Worm (Caenorhabditis elegans) whole organism, mixed stage, embryonic: ENCODE results near the gene ifa-3.

Experiments
- ceh-83 ChIP-seq: fragments of 200-800 bp; sonication (Bioruptor generic); optimal IDR thresholded peaks from 2 replicates; lab custom pipeline; 2018; ENCODE audit warnings: mild to moderate bottlenecking, missing genetic modification characterization, missing compliant biosample characterization
- ces-1 ChIP-seq: fragments of 150-350 bp; optimal IDR thresholded peaks from 2 replicates; lab custom pipeline; 2014; ENCODE audit warnings: missing biosample characterization, missing genetic modification reagents, missing genetic modification characterization
- elt-1 ChIP-seq: sonication (generic microtip); optimal IDR thresholded peaks from 2 replicates; lab custom pipeline; 2017; ENCODE audit warnings: missing genetic modification characterization, mild to moderate bottlenecking, missing compliant biosample characterization, antibody characterized with exemption, moderate library complexity, borderline replicate concordance; ENCODE audit not compliant: insufficient read depth
- lin-13 ChIP-seq: fragments of 150-350 bp; optimal IDR thresholded peaks from 2 replicates; lab custom pipeline; 2014; ENCODE audit warnings: missing biosample characterization, missing genetic modification characterization
- lin-32 ChIP-seq: fragments of 200-800 bp; sonication (Bioruptor generic); optimal IDR thresholded peaks from 2 replicates; lab custom pipeline; 2018; ENCODE audit warnings: mild to moderate bottlenecking, missing genetic modification characterization, missing compliant biosample characterization
- lsy-2 ChIP-seq: fragments of 150-350 bp; optimal IDR thresholded peaks from 2 replicates; lab custom pipeline; 2014; ENCODE audit warnings: missing biosample characterization, missing genetic modification characterization
- mep-1 ChIP-seq: fragments of 150-350 bp; optimal IDR thresholded peaks from 2 replicates; lab custom pipeline; 2017; ENCODE audit warnings: missing biosample characterization, missing genetic modification reagents, missing genetic modification characterization, inconsistent platforms
- nhr-12 ChIP-seq: fragments of 150-350 bp; optimal IDR thresholded peaks from 2 replicates; lab custom pipeline; 2014; ENCODE audit warnings: missing biosample characterization, missing genetic modification characterization
- nhr-237 ChIP-seq: fragments of 150-350 bp; optimal IDR thresholded peaks from 2 replicates; lab custom pipeline; 2014; ENCODE audit warnings: missing biosample characterization, missing genetic modification characterization
- unc-39 ChIP-seq: fragments of 150-350 bp; optimal IDR thresholded peaks from 2 replicates; lab custom pipeline; 2014; ENCODE audit warnings: missing biosample characterization, missing genetic modification characterization
- unc-62 ChIP-seq: fragments of 150-350 bp; optimal IDR thresholded peaks from 2 replicates; lab custom pipeline; 2014; ENCODE audit warnings: missing biosample characterization, missing genetic modification reagents, missing genetic modification characterization
- ztf-11 ChIP-seq: fragments of 150-350 bp; optimal IDR thresholded peaks from 2 replicates; lab custom pipeline; 2014; ENCODE audit warnings: missing biosample characterization, missing genetic modification characterization

DNA sequence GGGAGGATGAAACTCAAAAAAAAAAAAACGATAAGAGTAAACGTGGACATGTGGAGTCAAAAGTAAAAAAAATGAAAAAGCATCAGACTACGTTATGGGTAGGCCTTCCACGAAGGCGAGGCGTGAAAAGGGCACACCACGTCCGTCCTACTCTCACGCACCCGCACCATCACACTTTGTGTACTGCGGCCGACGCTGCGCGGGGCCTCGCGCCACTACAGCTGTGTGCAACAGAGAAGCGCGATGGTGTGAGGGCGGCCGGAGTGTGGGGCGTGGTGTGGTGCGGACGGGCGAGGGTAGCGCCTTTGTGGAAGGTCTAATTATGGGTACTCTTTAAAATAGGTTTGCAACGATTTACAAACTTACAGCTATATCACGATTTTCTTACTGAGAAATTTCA lies 48.4 kb upstream of the ifa-3 start:
- TF ChIP-seq nhr-237 (tag; lab: Kevin White, UChicago), result no peak
- TF ChIP-seq ceh-83 (GFP tag; lab: Kevin White, UChicago), result no peak
- TF ChIP-seq unc-62, result no peak
- no peak for TF ChIP-seq lin-32 (GFP tag; lab: Kevin White, UChicago)
- TF ChIP-seq ztf-11 (tag; lab: Kevin White, UChicago), result no peak
- TF ChIP-seq ces-1, result no peak
- no peak for TF ChIP-seq mep-1
- no peak for TF ChIP-seq lsy-2 (tag; lab: Kevin White, UChicago)
- no peak for TF ChIP-seq lin-13
- TF ChIP-seq elt-1, result no peak
- TF ChIP-seq unc-39 (tag; lab: Kevin White, UChicago), result no peak
- no peak for TF ChIP-seq nhr-12 (tag; lab: Kevin White, UChicago)
